Worm (Caenorhabditis elegans): ENCODE data around the gene H08M01.1.

DNA sequence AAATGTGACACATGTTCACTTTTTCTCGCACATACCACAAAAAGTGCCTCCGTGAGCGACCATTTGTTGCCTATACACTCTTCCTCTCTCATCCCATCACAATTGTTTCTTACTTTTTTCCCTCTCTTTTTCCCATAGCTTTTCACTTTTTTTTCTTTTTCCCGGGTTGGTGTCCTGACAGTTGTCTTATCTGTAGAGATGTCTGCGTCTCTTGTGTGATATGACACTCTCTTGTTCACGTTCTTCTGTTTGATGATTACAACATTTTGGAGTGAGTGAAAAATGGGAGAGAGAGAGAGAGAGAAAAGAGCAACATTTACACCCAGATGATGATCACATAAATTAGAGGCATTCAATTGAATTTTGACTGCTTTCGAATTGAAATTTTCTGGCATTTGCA, 9.8 kb downstream of the H08M01.1 start:
- TF ChIP-seq ama-1 (optimal IDR thresholded peaks at IDR 0.05) (no peak), scrt-1 (GFP tag; IDR thresholded peaks at IDR 0.05) (no peak), flt-1 (GFP tag; IDR thresholded peaks at IDR 0.05) (no peak), hmbx-1 (tag; optimal IDR thresholded peaks at IDR 0.05) (no peak)

Data from whole organism, early embryonic.